Fruit fly (Drosophila melanogaster) whole organism, wandering third instar larva: ENCODE measurements around the gene PH4alphaNE2.

Source experiments
- CG32264 ChIP-seq: fragments of 200-800 bp; sonication (Bioruptor generic); optimal IDR thresholded peaks from 2 replicates; lab custom pipeline; 2016; ENCODE audit warnings: missing biosample characterization, missing genetic modification characterization
- CG9705 ChIP-seq: fragments of 200-800 bp; sonication (Bioruptor generic); optimal IDR thresholded peaks from 2 replicates; lab custom pipeline; 2018; ENCODE audit warnings: missing biosample characterization, mild to moderate bottlenecking, missing genetic modification characterization
- Dif ChIP-seq: fragments of 200-275, 200-300 bp; sonication (Bioruptor generic); optimal IDR thresholded peaks from 2 replicates; lab custom pipeline; 2018; ENCODE audit warnings: missing biosample characterization, missing genetic modification characterization; ENCODE audit not compliant: partially characterized antibody
- OdsH ChIP-seq: fragments of 200-800 bp; sonication (Bioruptor generic); optimal IDR thresholded peaks from 2 replicates; lab custom pipeline; 2016; ENCODE audit warnings: missing biosample characterization, mild to moderate bottlenecking, missing genetic modification characterization
- fru ChIP-seq: fragments of 200-800 bp; sonication (Bioruptor generic); optimal IDR thresholded peaks from 3 replicates; lab custom pipeline; 2016; ENCODE audit warnings: missing biosample characterization, mild to moderate bottlenecking, missing genetic modification characterization
- lola ChIP-seq: fragments of >200 bp; optimal IDR thresholded peaks from 2 replicates; lab custom pipeline; 2017; ENCODE audit warnings: missing biosample characterization, missing genetic modification characterization
- psq ChIP-seq: fragments of 200-800 bp; sonication (Bioruptor generic); optimal IDR thresholded peaks from 3 replicates; lab custom pipeline; 2017; ENCODE audit warnings: missing biosample characterization, mild to moderate bottlenecking, missing genetic modification characterization, moderate library complexity
- usp ChIP-seq: fragments of >200 bp; optimal IDR thresholded peaks from 2 replicates; lab custom pipeline; 2017; ENCODE audit warnings: missing biosample characterization, missing genetic modification characterization

dm6 chr3R:30467062-30467461 lies 45.0 kb downstream of the PH4alphaNE2 start:
- TF ChIP-seq psq (GFP tag; lab: Kevin White, UChicago) (no peak), lola (GFP tag; lab: Kevin White, UChicago) (no peak), usp (no peak), Dif (no peak), fru (GFP tag; lab: Kevin White, UChicago) (no peak), OdsH (no peak), CG32264 (GFP tag; lab: Kevin White, UChicago) (no peak), CG9705 (GFP tag; lab: Kevin White, UChicago) (no peak)
